Worm (Caenorhabditis elegans): ENCODE measurements around the gene nekl-4.

DNA sequence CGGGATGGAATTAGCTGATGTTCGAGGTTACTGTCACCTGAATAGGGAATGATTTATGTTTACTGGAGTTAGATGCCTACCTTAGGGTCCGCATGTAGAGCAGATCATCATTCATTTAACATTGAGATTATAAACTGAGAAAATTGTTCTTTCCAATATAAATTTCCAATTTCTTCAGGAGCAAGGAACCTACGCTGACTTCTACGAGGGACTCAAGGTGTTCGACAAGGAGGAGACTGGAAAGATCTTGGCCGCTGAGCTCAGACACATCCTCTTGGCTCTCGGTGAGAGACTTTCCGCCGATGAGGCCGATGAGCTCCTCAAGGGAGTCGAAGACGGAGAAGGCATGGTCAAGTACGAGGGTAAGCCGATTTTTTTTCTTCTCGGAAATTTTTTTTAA is 49.2 kb upstream of the nekl-4 start:
- TF ChIP-seq hmg-4 (GFP tag; optimal IDR thresholded peaks at IDR 0.05) (no peak), ama-1 (optimal IDR thresholded peaks at IDR 0.05) (no peak), B0310.2 (tag; optimal IDR thresholded peaks at IDR 0.05) (no peak), tbx-11 (GFP tag; IDR thresholded peaks at IDR 0.05) (no peak), tbx-37 (GFP tag; conservative IDR thresholded peaks at IDR 0.05) (no peak), ceh-36 (tag; optimal IDR thresholded peaks at IDR 0.05) (no peak), sea-1 (GFP tag; conservative IDR thresholded peaks at IDR 0.05) (no peak), pes-1 (GFP tag; IDR thresholded peaks at IDR 0.05) (no peak), flt-1 (GFP tag; IDR thresholded peaks at IDR 0.05) (no peak), aly-1 (tag; optimal IDR thresholded peaks at IDR 0.05) (no peak), ets-7 (tag; optimal IDR thresholded peaks at IDR 0.05) (no peak), ceh-13 (GFP tag; optimal IDR thresholded peaks at IDR 0.05) (no peak)

All from whole organism, early embryonic.